Worm (Caenorhabditis elegans): ENCODE results near the gene nstp-7.

Gene nstp-7

DNA sequence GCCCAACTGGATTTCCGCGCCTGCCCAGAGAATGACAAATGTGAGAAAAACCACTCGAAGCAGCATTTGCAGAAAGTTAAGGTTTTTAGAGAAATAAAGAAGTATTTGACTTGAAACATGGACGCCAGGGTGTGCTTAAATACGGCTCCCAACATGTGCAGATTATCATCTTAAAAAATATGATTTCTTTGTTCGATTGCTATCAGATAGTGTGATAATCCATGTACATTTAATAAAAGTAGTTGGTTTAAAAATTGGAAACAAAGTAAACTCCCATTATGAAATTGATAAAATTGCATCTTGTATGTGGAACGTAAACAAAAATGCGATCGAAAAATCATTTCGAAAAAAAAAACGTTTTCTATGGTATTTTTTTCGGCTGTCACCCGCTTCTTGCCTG, 45.9 kb downstream of the nstp-7 start, which contains the start of gene F48G7.8:
Gene F48G7.8 (minus strand): TSS at position 101 of the 400 bp plus-strand sequence.
- no peak for TF ChIP-seq lin-13 (GFP tag; optimal IDR thresholded peaks at IDR 0.05)
- no peak for TF ChIP-seq nhr-25 (tag; optimal IDR thresholded peaks at IDR 0.05)
- no peak for TF ChIP-seq mdl-1 (tag; optimal IDR thresholded peaks at IDR 0.05)
- no peak for TF ChIP-seq lsy-2 (tag; optimal IDR thresholded peaks at IDR 0.05)
- TF ChIP-seq F13H6.1 (tag; optimal IDR thresholded peaks at IDR 0.05) = no peak
- no peak for TF ChIP-seq egl-27 (tag; optimal IDR thresholded peaks at IDR 0.05)
- no peak for TF ChIP-seq aly-2 (tag; optimal IDR thresholded peaks at IDR 0.05)
- TF ChIP-seq ztf-1 (GFP tag; conservative IDR thresholded peaks at IDR 0.05) = no peak
- no peak for TF ChIP-seq elt-3 (tag; optimal IDR thresholded peaks at IDR 0.05)
- TF ChIP-seq nhr-10 (tag; optimal IDR thresholded peaks at IDR 0.05) = no peak
- TF ChIP-seq nhr-6 (tag; optimal IDR thresholded peaks at IDR 0.05) = no peak
- TF ChIP-seq mab-5 (tag; optimal IDR thresholded peaks at IDR 0.05) = no peak
- TF ChIP-seq mbf-1 (tag; optimal IDR thresholded peaks at IDR 0.05) = no peak
- TF ChIP-seq C34F6.9 (tag; optimal IDR thresholded peaks at IDR 0.05) = no peak
- no peak for TF ChIP-seq gmeb-1 (tag; optimal IDR thresholded peaks at IDR 0.05)
- TF ChIP-seq dmd-4 (tag; optimal IDR thresholded peaks at IDR 0.05) = no peak
- TF ChIP-seq snpc-4 (tag; optimal IDR thresholded peaks at IDR 0.05) = no peak

DNA sequence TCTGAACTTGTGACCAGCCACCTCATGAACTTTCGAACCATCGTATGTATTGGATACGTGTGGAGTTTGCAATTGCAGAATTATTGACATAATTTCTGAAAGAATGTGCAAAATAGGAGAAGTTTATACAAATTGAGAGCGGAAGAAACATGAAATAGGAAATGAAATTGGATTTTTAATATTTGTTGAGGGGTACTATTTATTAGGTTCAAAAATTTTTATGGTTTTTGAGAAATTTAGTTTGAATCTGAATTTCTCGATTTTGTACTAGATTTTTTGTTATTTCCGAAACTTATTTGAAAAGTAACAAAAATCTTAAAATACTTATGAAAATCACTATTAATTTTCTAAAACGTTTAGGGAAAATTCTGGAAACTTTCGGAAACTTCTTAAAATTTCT, 46.8 kb downstream of the nstp-7 start, which contains the start of gene F48G7.9:
Gene F48G7.9 (minus strand): TSS at position 101 of the 400 bp plus-strand sequence.
- TF ChIP-seq nhr-12 (tag; optimal IDR thresholded peaks at IDR 0.05) (no peak), snpc-4 (tag; optimal IDR thresholded peaks at IDR 0.05) (no peak), unc-39 (tag; optimal IDR thresholded peaks at IDR 0.05) (no peak), ceh-16 (tag; optimal IDR thresholded peaks at IDR 0.05) (no peak), mab-5 (tag; optimal IDR thresholded peaks at IDR 0.05) (no peak), unc-62 (GFP tag; optimal IDR thresholded peaks at IDR 0.05) (no peak), egl-27 (tag; optimal IDR thresholded peaks at IDR 0.05) (no peak), nhr-129 (tag; optimal IDR thresholded peaks at IDR 0.05) (no peak), nhr-237 (tag; optimal IDR thresholded peaks at IDR 0.05) (no peak), Y55F3AM.14 (GFP tag; optimal IDR thresholded peaks at IDR 0.05) (no peak), alr-1 (tag; optimal IDR thresholded peaks at IDR 0.05) (no peak), zag-1 (tag; optimal IDR thresholded peaks at IDR 0.05) (no peak), crh-2 (tag; optimal IDR thresholded peaks at IDR 0.05) (no peak), sem-4 (tag; optimal IDR thresholded peaks at IDR 0.05) (no peak), F13H6.1 (tag; optimal IDR thresholded peaks at IDR 0.05) (no peak), ceh-82 (tag; optimal IDR thresholded peaks at IDR 0.05) (no peak), peb-1 (tag; optimal IDR thresholded peaks at IDR 0.05) (no peak)

DNA sequence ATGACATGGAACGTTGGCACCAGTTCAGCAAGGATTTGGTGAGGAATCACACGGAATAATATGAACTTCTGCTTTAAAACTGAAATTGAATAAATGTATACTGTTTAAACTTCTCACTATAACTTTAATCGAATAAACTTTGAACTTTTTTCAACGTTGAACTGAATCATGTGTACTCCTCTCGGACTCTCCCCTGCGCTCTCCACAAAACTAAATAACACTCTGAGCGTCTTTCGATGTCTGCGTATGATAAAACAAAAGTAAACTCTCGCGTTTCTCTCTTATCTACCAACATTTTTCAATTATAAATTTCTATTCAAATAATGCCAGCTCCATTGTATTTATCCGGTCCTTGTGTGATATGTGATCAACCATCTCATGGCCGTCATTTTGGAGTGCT, 50.1 kb downstream of the nstp-7 start:
- TF ChIP-seq nhr-12 (tag; optimal IDR thresholded peaks at IDR 0.05) (no peak), unc-55 (GFP tag; optimal IDR thresholded peaks at IDR 0.05) (peak; percentile 48), C34F6.9 (tag; optimal IDR thresholded peaks at IDR 0.05) (peak; percentile 13), nhr-129 (tag; optimal IDR thresholded peaks at IDR 0.05) (peak; percentile 15), sma-9 (GFP tag; optimal IDR thresholded peaks at IDR 0.05) (peak; percentile 24), sma-9 (tag; optimal IDR thresholded peaks at IDR 0.05) (no peak)

Data from whole organism, L2 larva.